Worm (Caenorhabditis elegans): Measurements from ENCODE around the gene Y41D4A.3.

Y41D4A.3 gene

DNA sequence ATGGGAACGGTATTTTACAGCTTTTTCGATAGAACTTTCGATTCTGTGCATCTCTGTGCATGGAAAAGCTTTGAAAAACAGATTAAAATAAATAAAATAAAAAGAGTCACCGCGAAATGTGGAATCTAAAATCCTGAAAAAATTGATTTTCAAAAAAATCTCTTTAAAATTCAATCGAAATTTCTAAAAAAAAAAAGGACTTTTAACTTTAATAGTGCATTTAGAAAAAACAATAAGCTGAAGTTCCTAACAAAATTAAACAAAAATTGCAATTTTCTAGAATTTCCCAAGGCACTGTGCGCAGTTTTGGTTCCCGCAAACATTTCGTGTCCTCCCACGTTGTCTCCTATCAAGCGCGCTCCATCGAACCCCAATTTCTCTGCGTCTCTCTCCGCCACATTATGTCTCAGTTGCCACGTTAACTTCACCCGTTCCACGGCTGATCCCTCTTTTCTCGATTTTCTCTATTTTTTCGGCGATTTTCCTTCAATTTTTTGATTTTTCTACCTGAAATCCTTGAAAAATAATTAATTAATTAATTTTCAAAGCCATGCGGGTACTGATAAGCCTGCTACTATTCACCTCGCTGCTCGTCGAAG, 8.0 kb upstream of the Y41D4A.3 start, which contains the start of the genes Y41D4A.6 and Y41D4A.4 (continued):
- TF ChIP-seq spr-1 (tag; optimal IDR thresholded peaks at IDR 0.05) (peak; percentile 43), Y5F2A.4 (GFP tag; optimal IDR thresholded peaks at IDR 0.05) (no peak), nhr-48 (tag; optimal IDR thresholded peaks at IDR 0.05) (peak; percentile 31), ces-1 (GFP tag; optimal IDR thresholded peaks at IDR 0.05) (no peak), jun-1 (tag; optimal IDR thresholded peaks at IDR 0.05) (no peak), zfp-2 (tag; optimal IDR thresholded peaks at IDR 0.05) (peak; percentile 10), spr-3 (GFP tag; optimal IDR thresholded peaks at IDR 0.05) (no peak), ceh-82 (tag; optimal IDR thresholded peaks at IDR 0.05) (no peak), saeg-2 (GFP tag; IDR thresholded peaks at IDR 0.05) (no peak), T20F7.1 (GFP tag; optimal IDR thresholded peaks at IDR 0.05) (peak; percentile 73), ctbp-1 (GFP tag; IDR thresholded peaks at IDR 0.05) (peak; percentile 61; the same call in 1 of the 2 replicates), lin-29 (GFP tag; IDR thresholded peaks at IDR 0.05) (no peak), tag-97 (GFP tag; IDR thresholded peaks at IDR 0.05) (no peak), pha-4 (GFP tag; IDR thresholded peaks at IDR 0.05) (0 out of 2 replicates have a peak, but pooled peaks have one; percentile 54), pha-4 (tag; optimal IDR thresholded peaks at IDR 0.05) (peak; percentile 54), lin-39 (tag; optimal IDR thresholded peaks at IDR 0.05) (no peak), dpl-1 (GFP tag; optimal IDR thresholded peaks at IDR 0.05) (peak; percentile 68), hmg-1.1 (GFP tag; IDR thresholded peaks at IDR 0.05) (peak; percentile 76), mdt-29 (GFP tag; IDR thresholded peaks at IDR 0.05) (no peak), zfp-3 (GFP tag; conservative IDR thresholded peaks at IDR 0.05) (no peak), unc-62 (GFP tag; optimal IDR thresholded peaks at IDR 0.05 in 1 of 2) (peak in 1 of 2 experiments; percentile 80), unc-62 (tag; optimal IDR thresholded peaks at IDR 0.05) (no peak), madf-5 (GFP tag; IDR thresholded peaks at IDR 0.05) (0 out of 4 replicates have a peak, but pooled peaks have one; percentile 8 to 47), fkh-10 (GFP tag; optimal IDR thresholded peaks at IDR 0.05) (no peak), arid-1 (GFP tag; conservative IDR thresholded peaks at IDR 0.05) (peak; percentile 61), ceh-20 (GFP tag; IDR thresholded peaks at IDR 0.05) (peak; percentile 69), nhr-102 (tag; optimal IDR thresholded peaks at IDR 0.05) (peak; percentile 48), ceh-44 (GFP tag; IDR thresholded peaks at IDR 0.05) (peak; percentile 94), nhr-6 (tag; optimal IDR thresholded peaks at IDR 0.05) (peak; percentile 73), mxl-2 (GFP tag; conservative IDR thresholded peaks at IDR 0.05) (no peak), nhr-237 (tag; optimal IDR thresholded peaks at IDR 0.05) (no peak), snpc-1.2 (GFP tag; IDR thresholded peaks at IDR 0.05) (no peak), nhr-42 (GFP tag; IDR thresholded peaks at IDR 0.05) (peak; percentile 26; the same call in 1 of the 2 replicates), ceh-28 (tag; optimal IDR thresholded peaks at IDR 0.05) (no peak), F44E2.7 (GFP tag; IDR thresholded peaks at IDR 0.05) (no peak), unc-39 (tag; optimal IDR thresholded peaks at IDR 0.05) (no peak), snpc-4 (tag; optimal IDR thresholded peaks at IDR 0.05) (no peak), mes-2 (tag; optimal IDR thresholded peaks at IDR 0.05; ENCODE audit: poor library complexity, severe bottlenecking) (peak; percentile 96), ZK337.2 (GFP tag; IDR thresholded peaks at IDR 0.05) (peak; percentile 86), unc-130 (GFP tag; optimal IDR thresholded peaks at IDR 0.05) (peak; percentile 96), nhr-28 (tag; optimal IDR thresholded peaks at IDR 0.05) (peak; percentile 81), nhr-111 (GFP tag; optimal IDR thresholded peaks at IDR 0.05) (no peak), D1046.2 (GFP tag; IDR thresholded peaks at IDR 0.05) (no peak), daf-16 (GFP tag; optimal IDR thresholded peaks at IDR 0.05) (no peak), daf-16 (tag; optimal IDR thresholded peaks at IDR 0.05) (peak; percentile 19), mxl-3 (GFP tag; optimal IDR thresholded peaks at IDR 0.05) (peak; percentile 91), dmd-6 (GFP tag; IDR thresholded peaks at IDR 0.05) (peak; percentile 43; the same call in 1 of the 2 replicates), ama-1 (optimal IDR thresholded peaks at IDR 0.05) (no peak), lsy-2 (tag; optimal IDR thresholded peaks at IDR 0.05) (peak; percentile 3 to 83), attf-4 (tag; optimal IDR thresholded peaks at IDR 0.05) (no peak), hlh-30 (tag; optimal IDR thresholded peaks at IDR 0.05; ENCODE audit: insufficient read depth) (peak; percentile 53)

Data from whole organism, L4 larva.